Fruit fly (Drosophila melanogaster) whole organism: ENCODE data around the gene CG32720.

Source experiments
- CG8478 ChIP-seq: fragments of >200 bp; optimal IDR thresholded peaks from 2 replicates; lab custom pipeline; 2018; ENCODE audit warnings: inconsistent platforms
- Dll ChIP-seq: fragments of >200 bp; optimal IDR thresholded peaks from 2 replicates; lab custom pipeline; 2017
- EcR ChIP-seq, 2 experiments: fragments of >200 bp; optimal IDR thresholded peaks; 2 replicates each; lab custom pipeline; 2017; ENCODE audit warnings: missing biosample characterization in 2 of 2, missing genetic modification characterization in 2 of 2, missing genetic modification reagents in 2 of 2
- pan ChIP-seq: fragments of >200 bp; optimal IDR thresholded peaks from 2 replicates; lab custom pipeline; 2017
- psq ChIP-seq: fragments of >200 bp; optimal IDR thresholded peaks from 2 replicates; lab custom pipeline; 2017
- usp ChIP-seq: fragments of >200 bp; optimal IDR thresholded peaks from 2 replicates; lab custom pipeline; 2017; ENCODE audit warnings: missing biosample characterization, missing genetic modification characterization, mixed read lengths

Gene CG32720

DNA sequence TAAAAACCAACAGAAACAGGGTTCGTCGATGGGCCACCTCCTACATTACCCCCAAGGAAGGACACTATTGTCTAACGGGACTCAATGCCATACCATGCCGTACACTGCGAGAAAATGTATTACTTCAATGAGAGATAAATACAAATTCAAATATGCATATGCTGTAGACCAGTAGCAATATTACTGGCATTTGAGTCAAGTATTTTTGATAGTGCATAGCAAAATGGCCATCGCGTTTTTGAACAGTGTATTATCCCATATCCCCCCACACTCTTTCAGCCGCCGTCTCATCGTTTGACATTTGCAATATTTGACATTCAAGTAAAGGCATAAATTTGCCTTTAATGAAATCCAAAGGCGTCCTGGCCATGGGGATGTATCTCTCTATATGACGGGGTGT, 48.5 kb downstream of the CG32720 start:
- TF ChIP-seq usp (GFP tag; lab: Kevin White, UChicago) (no peak), CG8478 (lab: Kevin White, UChicago) (no peak), EcR (GFP tag; optimal IDR thresholded peaks at IDR 0.05; lab: Kevin White, UChicago) (no peak), pan (lab: Kevin White, UChicago) (no peak), psq (lab: Kevin White, UChicago) (no peak), Dll (no peak)

dm6 chrX:7486294-7486693, 50.5 kb downstream of the CG32720 start:
- TF ChIP-seq pan (lab: Kevin White, UChicago), result no peak
- no peak for TF ChIP-seq psq (lab: Kevin White, UChicago)
- TF ChIP-seq usp (GFP tag; lab: Kevin White, UChicago), result no peak
- no peak for TF ChIP-seq EcR (GFP tag; optimal IDR thresholded peaks at IDR 0.05; lab: Kevin White, UChicago)
- TF ChIP-seq CG8478 (lab: Kevin White, UChicago), result no peak
- no peak for TF ChIP-seq Dll
